Fruit fly (Drosophila melanogaster) Kc167 (cell line): ENCODE data around the gene Ir75d.

Experiments
- Myc ChIP-seq: fragments of >200 bp; optimal IDR thresholded peaks from 2 replicates; lab custom pipeline; 2017; ENCODE audit warnings: missing external identifiers
- h ChIP-seq: fragments of >200 bp; optimal IDR thresholded peaks from 3 replicates; lab custom pipeline; 2018; ENCODE audit warnings: missing external identifiers
- insv ChIP-seq: fragments of >200 bp; optimal IDR thresholded peaks from 3 replicates; lab custom pipeline; 2018; ENCODE audit warnings: missing external identifiers
- psq ChIP-seq: fragments of >200 bp; optimal IDR thresholded peaks from 2 replicates; lab custom pipeline; 2017; ENCODE audit warnings: missing external identifiers

- TF ChIP-seq psq (lab: Kevin White, UChicago), result no peak
- TF ChIP-seq h (lab: Kevin White, UChicago), result no peak
- TF ChIP-seq Myc (lab: Kevin White, UChicago), result no peak
- TF ChIP-seq insv (lab: Kevin White, UChicago), result no peak
These were observed at the start of gene Ir75d for dm6 chr3L:18911082-18911481.
